Fruit fly (Drosophila melanogaster) whole organism, embryonic: ENCODE results near the gene CG31176.

Source experiments
- Abd-B ChIP-seq: fragments of 200-800 bp; sonication (Bioruptor generic); optimal IDR thresholded peaks from 2 replicates; lab custom pipeline; 2018; ENCODE audit warnings: missing biosample characterization, mild to moderate bottlenecking, missing genetic modification characterization, moderate library complexity
- Blimp-1 ChIP-seq: fragments of 200-800 bp; sonication (Bioruptor generic); optimal IDR thresholded peaks from 3 replicates; lab custom pipeline; 2018; ENCODE audit warnings: missing biosample characterization, missing genetic modification characterization, mild to moderate bottlenecking, moderate library complexity, missing genetic modification reagents
- CG15269 ChIP-seq: fragments of 200-800 bp; sonication (Bioruptor generic); optimal IDR thresholded peaks from 2 replicates; lab custom pipeline; 2018; ENCODE audit warnings: missing biosample characterization, mild to moderate bottlenecking, missing genetic modification characterization, moderate library complexity
- CG15601 ChIP-seq: fragments of 200-800 bp; sonication (Bioruptor generic); optimal IDR thresholded peaks from 3 replicates; lab custom pipeline; 2019; ENCODE audit warnings: missing biosample characterization, mild to moderate bottlenecking, missing genetic modification characterization, moderate library complexity
- CG18262 ChIP-seq: fragments of 200-800 bp; optimal IDR thresholded peaks from 3 replicates; lab custom pipeline; 2019; ENCODE audit warnings: missing biosample characterization, mild to moderate bottlenecking, missing genetic modification characterization, moderate library complexity
- CG2678 ChIP-seq: fragments of 200-800 bp; sonication (Bioruptor generic); optimal IDR thresholded peaks from 3 replicates; lab custom pipeline; 2019; ENCODE audit warnings: missing biosample characterization, mild to moderate bottlenecking, missing genetic modification characterization, moderate library complexity
- CG2889 ChIP-seq: fragments of 200-800 bp; sonication (Bioruptor generic); IDR thresholded peaks from 3 replicates; pipeline ENCODE4 v1.3.6; 2022; ENCODE audit warnings: missing biosample characterization, missing genetic modification characterization
- CG30403 ChIP-seq: fragments of 200-800 bp; sonication (Bioruptor generic); optimal IDR thresholded peaks from 3 replicates; lab custom pipeline; 2016; ENCODE audit warnings: missing biosample characterization, missing genetic modification characterization
- CG30431 ChIP-seq: fragments of 200-800 bp; sonication (Bioruptor generic); optimal IDR thresholded peaks from 2 replicates; lab custom pipeline; 2017; ENCODE audit warnings: missing biosample characterization, missing genetic modification characterization
- CG4424 ChIP-seq: fragments of 200-800 bp; sonication (Bioruptor generic); optimal IDR thresholded peaks from 3 replicates; lab custom pipeline; 2016; ENCODE audit warnings: missing biosample characterization, missing genetic modification characterization
- CG6683 ChIP-seq: fragments of 200-800 bp; sonication (Bioruptor generic); optimal IDR thresholded peaks from 2 replicates; lab custom pipeline; 2017; ENCODE audit warnings: missing biosample characterization, mild to moderate bottlenecking, missing genetic modification characterization, missing genetic modification reagents
- CG8388 ChIP-seq: fragments of 200-800 bp; sonication (Bioruptor generic); optimal IDR thresholded peaks from 2 replicates; lab custom pipeline; 2019; ENCODE audit warnings: missing biosample characterization, mild to moderate bottlenecking, missing genetic modification characterization, moderate library complexity
- CG8924 ChIP-seq: fragments of 200-800 bp; optimal IDR thresholded peaks from 3 replicates; lab custom pipeline; 2019; ENCODE audit warnings: missing biosample characterization, mild to moderate bottlenecking, missing genetic modification characterization, moderate library complexity
- CG9817 ChIP-seq: fragments of 200-800 bp; sonication (Bioruptor generic); optimal IDR thresholded peaks from 2 replicates; lab custom pipeline; 2018; ENCODE audit warnings: missing biosample characterization, mild to moderate bottlenecking, missing genetic modification characterization, moderate library complexity
- CkIIα-i1 ChIP-seq: fragments of 200-800 bp; sonication (Bioruptor generic); IDR thresholded peaks from 2 replicates; pipeline ENCODE4 v1.3.6; 2022; ENCODE audit warnings: missing biosample characterization, missing genetic modification characterization
- D19A ChIP-seq: fragments of 200-800 bp; optimal IDR thresholded peaks from 3 replicates; lab custom pipeline; 2019; ENCODE audit warnings: missing biosample characterization, mild to moderate bottlenecking, missing genetic modification characterization, moderate library complexity
- Drgx ChIP-seq: fragments of 200-800 bp; sonication (Bioruptor generic); IDR thresholded peaks from 2 replicates; pipeline ENCODE4 v1.3.6; 2022; ENCODE audit warnings: missing biosample characterization, missing genetic modification characterization
- E2f1 ChIP-seq: fragments of 200-800 bp; sonication (Bioruptor generic); IDR thresholded peaks from 2 replicates; pipeline ENCODE4 v1.3.6; 2022; ENCODE audit warnings: missing biosample characterization, missing genetic modification characterization
- Hr51 ChIP-seq, 2 experiments: fragments of 200-800 bp; sonication (Bioruptor generic); optimal IDR thresholded peaks; 2 replicates in 1 of 2; 3 replicates in 1 of 2; lab custom pipeline; 2016 to 2018; ENCODE audit warnings: missing biosample characterization in 2 of 2, missing genetic modification characterization in 2 of 2, mild to moderate bottlenecking in 1 of 2, moderate library complexity in 1 of 2
- Lhr ChIP-seq: fragments of 200-800 bp; sonication (Bioruptor generic); optimal IDR thresholded peaks from 3 replicates; lab custom pipeline; 2017; ENCODE audit warnings: mild to moderate bottlenecking, missing biosample characterization, missing genetic modification reagents, missing genetic modification characterization
- Meics ChIP-seq: fragments of 200-800 bp; sonication (Bioruptor generic); optimal IDR thresholded peaks from 2 replicates; lab custom pipeline; 2017; ENCODE audit warnings: missing biosample characterization, mild to moderate bottlenecking, missing genetic modification characterization
- PHDP ChIP-seq: fragments of 200-800 bp; sonication (Bioruptor generic); optimal IDR thresholded peaks from 3 replicates; lab custom pipeline; 2018; ENCODE audit warnings: missing biosample characterization, mild to moderate bottlenecking, missing genetic modification characterization, moderate library complexity
- Pdp1 ChIP-seq, 2 experiments: fragments of 200-800 bp; sonication (Bioruptor generic); optimal IDR thresholded peaks; 3 replicates each; lab custom pipeline; 2016; ENCODE audit warnings: missing biosample characterization in 2 of 2, missing genetic modification characterization in 2 of 2, mild to moderate bottlenecking in 1 of 2, moderate library complexity in 1 of 2
- Ravus ChIP-seq: fragments of 200-800 bp; sonication (Bioruptor generic); IDR thresholded peaks from 2 replicates; pipeline ENCODE4 v1.3.6; 2022; ENCODE audit warnings: missing biosample characterization, missing genetic modification characterization
- Sry-δ ChIP-seq: fragments of 200-800 bp; sonication (Bioruptor generic); optimal IDR thresholded peaks from 2 replicates; lab custom pipeline; 2016; ENCODE audit warnings: missing biosample characterization, missing genetic modification characterization
- abd-A ChIP-seq: fragments of 200-800 bp; sonication (Bioruptor generic); optimal IDR thresholded peaks from 3 replicates; lab custom pipeline; 2019; ENCODE audit warnings: missing biosample characterization, mild to moderate bottlenecking, missing genetic modification characterization, moderate library complexity
- aop ChIP-seq: fragments of 200-800 bp; sonication (Bioruptor generic); IDR thresholded peaks from 2 replicates; pipeline ENCODE4 v1.3.6; 2022; ENCODE audit warnings: missing biosample characterization, missing genetic modification characterization
- cg ChIP-seq: fragments of 200-800 bp; sonication (Bioruptor generic); optimal IDR thresholded peaks from 3 replicates; lab custom pipeline; 2019; ENCODE audit warnings: missing biosample characterization, mild to moderate bottlenecking, missing genetic modification characterization, moderate library complexity
- ci ChIP-seq: fragments of 200-800 bp; sonication (Bioruptor generic); IDR thresholded peaks from 3 replicates; pipeline ENCODE4 v1.3.6; 2022; ENCODE audit warnings: missing biosample characterization, missing genetic modification characterization
- crol ChIP-seq: fragments of 200-800 bp; sonication (Bioruptor generic); IDR thresholded peaks from 2 replicates; pipeline ENCODE4 v1.3.6; 2022; ENCODE audit warnings: missing biosample characterization, missing genetic modification characterization
- danr ChIP-seq: fragments of 200-800 bp; sonication (Bioruptor generic); IDR thresholded peaks from 2 replicates; pipeline ENCODE4 v1.3.6; 2022; ENCODE audit warnings: missing biosample characterization, missing genetic modification characterization
- dysf ChIP-seq: fragments of 200-800 bp; sonication (Bioruptor generic); IDR thresholded peaks from 3 replicates; pipeline ENCODE4 v1.3.6; 2022; ENCODE audit warnings: missing biosample characterization, missing genetic modification characterization
- esg ChIP-seq: fragments of 200-800 bp; sonication (Bioruptor generic); conservative IDR thresholded peaks from 2 replicates; pipeline ENCODE4 v1.3.6; 2022; ENCODE audit warnings: missing biosample characterization, missing genetic modification characterization
- sens ChIP-seq: fragments of 200-800 bp; sonication (Bioruptor generic); peaks from one replicate; lab custom pipeline; 2016; ENCODE audit warnings: missing biosample characterization, missing genetic modification characterization
- sqz ChIP-seq: fragments of 200-800 bp; sonication (Bioruptor generic); optimal IDR thresholded peaks from 3 replicates; lab custom pipeline; 2018; ENCODE audit warnings: missing biosample characterization, mild to moderate bottlenecking, missing genetic modification characterization
- stwl ChIP-seq: fragments of 200-800 bp; sonication (Bioruptor generic); optimal IDR thresholded peaks from 3 replicates; lab custom pipeline; 2018; ENCODE audit warnings: missing biosample characterization, mild to moderate bottlenecking, missing genetic modification characterization, moderate library complexity
- tgo ChIP-seq: fragments of 200-800 bp; sonication (Bioruptor generic); IDR thresholded peaks from 3 replicates; pipeline ENCODE4 v1.3.6; 2022; ENCODE audit warnings: missing biosample characterization, missing genetic modification characterization
- tin ChIP-seq: fragments of 200-800 bp; sonication (Bioruptor generic); optimal IDR thresholded peaks from 3 replicates; lab custom pipeline; 2016; ENCODE audit warnings: missing biosample characterization, missing genetic modification characterization
- unpg ChIP-seq: fragments of 200-800 bp; sonication (Bioruptor generic); optimal IDR thresholded peaks from 3 replicates; lab custom pipeline; 2018; ENCODE audit warnings: missing biosample characterization, mild to moderate bottlenecking, missing genetic modification characterization, moderate library complexity
- vvl ChIP-seq: fragments of 200-800 bp; sonication (Bioruptor generic); IDR thresholded peaks from 2 replicates; pipeline ENCODE4 v1.3.6; 2022; ENCODE audit warnings: missing biosample characterization, missing genetic modification characterization
- wor ChIP-seq: fragments of 200-800 bp; sonication (Bioruptor generic); IDR thresholded peaks from 2 replicates; pipeline ENCODE4 v1.3.6; 2022; ENCODE audit warnings: missing biosample characterization, missing genetic modification characterization

CG31176 gene

DNA sequence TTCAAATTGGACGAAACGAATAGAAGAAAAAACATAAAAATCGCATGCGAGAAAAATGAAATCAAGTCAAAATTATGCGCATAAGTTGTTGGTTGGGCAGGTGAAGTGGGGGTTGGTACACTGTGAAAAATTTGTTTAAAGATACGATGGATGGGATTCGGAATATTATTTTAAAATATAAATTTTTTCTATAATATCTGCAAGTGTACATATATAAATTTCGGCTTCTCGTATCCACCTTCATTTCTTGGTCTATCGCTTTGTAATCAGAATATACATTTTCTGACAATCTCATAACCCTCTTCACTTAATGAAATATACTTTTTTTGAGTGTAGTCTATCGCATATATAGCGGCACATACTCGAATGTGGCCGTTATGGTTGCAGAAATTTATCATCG lies 16.1 kb downstream of the CG31176 start (continued):
- TF ChIP-seq Hr51 (GFP tag; optimal IDR thresholded peaks at IDR 0.05; lab: Kevin White, UChicago) (peak in 1 of 2 experiments; percentile 58), CG30403 (peak; percentile 17), abd-A (no peak), CG2678 (tag; lab: Kevin White, UChicago) (peak; percentile 32), aop (GFP tag; lab: Robert Waterston, UW) (no peak), D19A (tag; lab: Kevin White, UChicago) (peak; percentile 6), Meics (GFP tag; lab: Kevin White, UChicago) (peak; percentile 28), CG15269 (peak; percentile 55), vvl (GFP tag; lab: Robert Waterston, UW) (peak; percentile 77), Sry-δ (GFP tag; lab: Kevin White, UChicago) (no peak), CG8388 (GFP tag; lab: Kevin White, UChicago) (peak; percentile 2), esg (GFP tag; lab: Robert Waterston, UW) (0 out of 2 replicates have a peak, but pooled peaks have one; percentile 22), sens (GFP tag; lab: Kevin White, UChicago) (peak; percentile 61), dysf (peak; percentile 52; the same call in 1 of the 3 replicates), CkIIα-i1 (no peak), Abd-B (no peak), CG9817 (tag; lab: Kevin White, UChicago) (peak; percentile 0), CG4424 (peak; percentile 5), stwl (tag; lab: Kevin White, UChicago) (no peak), tgo (peak; percentile 17; the same call in 1 of the 3 replicates), unpg (GFP tag; lab: Kevin White, UChicago) (peak; percentile 49), danr (GFP tag; lab: Robert Waterston, UW) (no peak), CG18262 (tag; lab: Kevin White, UChicago) (peak; percentile 32), ci (GFP tag; lab: Robert Waterston, UW) (0 out of 3 replicates have a peak, but pooled peaks have one; percentile 28), Blimp-1 (GFP tag; lab: Kevin White, UChicago) (peak; percentile 30), CG30431 (GFP tag; lab: Kevin White, UChicago) (peak; percentile 4), Lhr (no peak), Ravus (no peak), E2f1 (peak; percentile 38; the same call in 1 of the 2 replicates), Pdp1 (GFP tag; optimal IDR thresholded peaks at IDR 0.05; lab: Kevin White, UChicago) (no peak), Drgx (peak; percentile 61), tin (GFP tag; lab: Kevin White, UChicago) (peak; percentile 5), cg (GFP tag; lab: Kevin White, UChicago) (no peak), wor (GFP tag; lab: Robert Waterston, UW) (0 out of 2 replicates have a peak, but pooled peaks have one; percentile 12), CG8924 (tag; lab: Kevin White, UChicago) (peak; percentile 7), PHDP (peak; percentile 8)

DNA sequence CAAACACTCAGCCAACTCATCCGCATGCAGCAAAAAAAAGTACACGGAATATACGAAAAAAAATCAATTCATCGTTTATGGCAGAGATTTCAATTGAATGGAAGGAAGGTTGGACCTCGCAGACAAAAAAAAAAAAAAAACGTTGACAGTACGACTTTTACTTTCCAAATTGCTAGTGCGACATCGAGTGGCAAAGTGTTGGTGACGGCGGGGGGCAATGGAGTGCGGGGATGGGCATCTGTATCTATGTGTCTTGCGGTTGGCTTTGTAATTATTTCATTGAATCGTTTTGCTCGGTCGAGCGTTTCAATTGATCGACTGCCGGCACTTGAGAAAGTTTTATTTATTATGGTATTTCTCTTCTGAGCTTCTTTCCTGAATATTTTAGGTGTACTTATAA lies 17.9 kb downstream of the CG31176 start:
- no peak for TF ChIP-seq CG2889 (GFP tag; lab: Robert Waterston, UW)
- peak; percentile 70 for TF ChIP-seq Blimp-1 (GFP tag; lab: Kevin White, UChicago)
- TF ChIP-seq crol (GFP tag; lab: Robert Waterston, UW), result peak; percentile 79
- peak; percentile 8 for TF ChIP-seq sqz (GFP tag; lab: Kevin White, UChicago)
- peak; percentile 12 for TF ChIP-seq CG15601 (tag; lab: Kevin White, UChicago)
- TF ChIP-seq CG6683, result no peak
